Fruit fly (Drosophila melanogaster) whole organism, embryonic: ENCODE results near the gene CG32573.

Experiments used
- Bdp1 ChIP-seq: fragments of 200-800 bp; sonication (Bioruptor generic); optimal IDR thresholded peaks from 3 replicates; lab custom pipeline; 2016; ENCODE audit warnings: missing biosample characterization, missing genetic modification characterization
- Bteb2 ChIP-seq: fragments of 200-800 bp; sonication (Bioruptor generic); optimal IDR thresholded peaks from 2 replicates; lab custom pipeline; 2016; ENCODE audit warnings: missing biosample characterization, missing genetic modification characterization
- CG10147 ChIP-seq: fragments of 200-800 bp; sonication (Bioruptor generic); optimal IDR thresholded peaks from 2 replicates; lab custom pipeline; 2019; ENCODE audit warnings: missing biosample characterization, mild to moderate bottlenecking, missing genetic modification characterization, moderate library complexity
- CG10267 ChIP-seq: fragments of 200-800 bp; sonication (Bioruptor generic); optimal IDR thresholded peaks from 2 replicates; lab custom pipeline; 2018; ENCODE audit warnings: missing biosample characterization, mild to moderate bottlenecking, missing genetic modification characterization, moderate library complexity
- CG10979 ChIP-seq: fragments of 200-800 bp; sonication (Bioruptor generic); optimal IDR thresholded peaks from 2 replicates; lab custom pipeline; 2018; ENCODE audit warnings: missing biosample characterization, mild to moderate bottlenecking, missing genetic modification characterization, moderate library complexity
- CG11695 ChIP-seq: fragments of 200-800 bp; sonication (Bioruptor generic); IDR thresholded peaks from 3 replicates; pipeline ENCODE4 v1.3.6; 2022; ENCODE audit warnings: missing biosample characterization, missing genetic modification characterization
- CG11723 ChIP-seq: fragments of 200-800 bp; sonication (Bioruptor generic); optimal IDR thresholded peaks from 2 replicates; lab custom pipeline; 2017; ENCODE audit warnings: missing biosample characterization, mild to moderate bottlenecking, missing genetic modification characterization
- CG12391 ChIP-seq: fragments of 200-800 bp; sonication (Bioruptor generic); optimal IDR thresholded peaks from 3 replicates; lab custom pipeline; 2018; ENCODE audit warnings: missing biosample characterization, mild to moderate bottlenecking, missing genetic modification characterization, moderate library complexity
- CG12659 ChIP-seq: fragments of 200-800 bp; sonication (Bioruptor generic); optimal IDR thresholded peaks from 3 replicates; lab custom pipeline; 2017; ENCODE audit warnings: mild to moderate bottlenecking, missing biosample characterization, missing genetic modification reagents, missing genetic modification characterization
- CG13424 ChIP-seq: fragments of 200-800 bp; sonication (Bioruptor generic); optimal IDR thresholded peaks from 2 replicates; lab custom pipeline; 2019; ENCODE audit warnings: missing biosample characterization, mild to moderate bottlenecking, missing genetic modification characterization, moderate library complexity
- CG1647 ChIP-seq: fragments of 200-800 bp; sonication (Bioruptor generic); optimal IDR thresholded peaks from 3 replicates; lab custom pipeline; 2016; ENCODE audit warnings: missing biosample characterization, missing genetic modification characterization
- CG16815 ChIP-seq: fragments of 200-800 bp; sonication (Bioruptor generic); optimal IDR thresholded peaks from 3 replicates; lab custom pipeline; 2017; ENCODE audit warnings: missing biosample characterization, mild to moderate bottlenecking, missing genetic modification characterization
- CG17829 ChIP-seq: fragments of 200-800 bp; optimal IDR thresholded peaks from 2 replicates; lab custom pipeline; 2019; ENCODE audit warnings: missing biosample characterization, mild to moderate bottlenecking, missing genetic modification characterization, moderate library complexity
- CG18599 ChIP-seq: fragments of 200-800 bp; sonication (Bioruptor generic); optimal IDR thresholded peaks from 3 replicates; lab custom pipeline; 2017; ENCODE audit warnings: missing biosample characterization, missing genetic modification characterization, mild to moderate bottlenecking, moderate library complexity, missing genetic modification reagents
- CG2116 ChIP-seq: fragments of 200-800 bp; sonication (Bioruptor generic); optimal IDR thresholded peaks from 3 replicates; lab custom pipeline; 2018; ENCODE audit warnings: missing biosample characterization, mild to moderate bottlenecking, missing genetic modification characterization
- CG2129 ChIP-seq: fragments of 200-800 bp; sonication (Bioruptor generic); IDR thresholded peaks from 2 replicates; pipeline ENCODE4 v1.3.6; 2022; ENCODE audit warnings: missing biosample characterization, missing genetic modification characterization; ENCODE audit not compliant: partially characterized antibody
- CG30403 ChIP-seq: fragments of 200-800 bp; sonication (Bioruptor generic); optimal IDR thresholded peaks from 3 replicates; lab custom pipeline; 2016; ENCODE audit warnings: missing biosample characterization, missing genetic modification characterization
- CG33557 ChIP-seq: fragments of 200-800 bp; sonication (Bioruptor generic); optimal IDR thresholded peaks from 2 replicates; lab custom pipeline; 2019; ENCODE audit warnings: missing biosample characterization, mild to moderate bottlenecking, missing genetic modification characterization, moderate library complexity
- CG3995 ChIP-seq: fragments of 200-800 bp; sonication (Bioruptor generic); optimal IDR thresholded peaks from 3 replicates; lab custom pipeline; 2016; ENCODE audit warnings: missing biosample characterization, missing genetic modification characterization
- CG7963 ChIP-seq: fragments of 200-800 bp; sonication (Bioruptor generic); IDR thresholded peaks from 3 replicates; pipeline ENCODE4 v1.3.6; 2022; ENCODE audit warnings: missing biosample characterization, missing genetic modification characterization; ENCODE audit not compliant: partially characterized antibody
- CG9609 ChIP-seq: fragments of 200-800 bp; sonication (Bioruptor generic); optimal IDR thresholded peaks from 3 replicates; lab custom pipeline; 2016; ENCODE audit warnings: missing biosample characterization, missing genetic modification characterization
- CG9817 ChIP-seq: fragments of 200-800 bp; sonication (Bioruptor generic); optimal IDR thresholded peaks from 2 replicates; lab custom pipeline; 2018; ENCODE audit warnings: missing biosample characterization, mild to moderate bottlenecking, missing genetic modification characterization, moderate library complexity
- Dp ChIP-seq: fragments of 200-800 bp; sonication (Bioruptor generic); optimal IDR thresholded peaks from 2 replicates; lab custom pipeline; 2018; ENCODE audit warnings: missing biosample characterization, mild to moderate bottlenecking, missing genetic modification characterization, moderate library complexity
- Hr78 ChIP-seq, 2 experiments: fragments of 200-800 bp in 1 of 2; fragments of >200 bp in 1 of 2; sonication (Bioruptor generic) in 1 of 2; optimal IDR thresholded peaks; 2 replicates each; lab custom pipeline; 2017 to 2019; ENCODE audit warnings: missing biosample characterization in 2 of 2, missing genetic modification characterization in 2 of 2, mild to moderate bottlenecking in 1 of 2, moderate library complexity in 1 of 2
- MESR4 ChIP-seq: fragments of 200-800 bp; sonication (Bioruptor generic); optimal IDR thresholded peaks from 2 replicates; lab custom pipeline; 2018; ENCODE audit warnings: missing biosample characterization, mild to moderate bottlenecking, missing genetic modification characterization, moderate library complexity
- Oli ChIP-seq: fragments of 200-800 bp; sonication (Bioruptor generic); optimal IDR thresholded peaks from 2 replicates; lab custom pipeline; 2018; ENCODE audit warnings: missing biosample characterization, mild to moderate bottlenecking, missing genetic modification characterization, moderate library complexity
- Optix ChIP-seq: fragments of 200-800 bp; sonication (Bioruptor generic); IDR thresholded peaks from 3 replicates; pipeline ENCODE4 v1.3.6; 2022; ENCODE audit warnings: missing biosample characterization, missing genetic modification characterization
- Sin3A ChIP-seq: fragments of >200 bp; optimal IDR thresholded peaks from 2 replicates; lab custom pipeline; 2018
- Ssrp ChIP-seq: fragments of 200-800 bp; sonication (Bioruptor generic); optimal IDR thresholded peaks from 2 replicates; lab custom pipeline; 2018; ENCODE audit warnings: missing biosample characterization, mild to moderate bottlenecking, missing genetic modification characterization, moderate library complexity
- TFAM ChIP-seq: fragments of 200-800 bp; sonication (Bioruptor generic); optimal IDR thresholded peaks from 2 replicates; lab custom pipeline; 2017; ENCODE audit warnings: missing biosample characterization, missing genetic modification characterization, inconsistent platforms
- Usf ChIP-seq: fragments of 200-800 bp; sonication (Bioruptor generic); optimal IDR thresholded peaks from 2 replicates; lab custom pipeline; 2017; ENCODE audit warnings: missing genotype, missing biosample characterization, missing genetic modification characterization
- Vsx1 ChIP-seq: fragments of 200-800 bp; sonication (Bioruptor generic); optimal IDR thresholded peaks from 2 replicates; lab custom pipeline; 2017; ENCODE audit warnings: missing biosample characterization, mild to moderate bottlenecking, missing genetic modification characterization, missing genetic modification reagents
- al ChIP-seq: fragments of 200-800 bp; sonication (Bioruptor generic); IDR thresholded peaks from 2 replicates; pipeline ENCODE4 v1.3.6; 2022; ENCODE audit warnings: missing biosample characterization, missing genetic modification characterization
- chn ChIP-seq: fragments of 200-800 bp; sonication (Bioruptor generic); optimal IDR thresholded peaks from 2 replicates; lab custom pipeline; 2016; ENCODE audit warnings: missing biosample characterization, missing genetic modification characterization
- cwo ChIP-seq: fragments of 200-800 bp; sonication (Bioruptor generic); optimal IDR thresholded peaks from 3 replicates; lab custom pipeline; 2017; ENCODE audit warnings: missing biosample characterization, missing genetic modification characterization, mild to moderate bottlenecking, moderate library complexity, missing genetic modification reagents
- gro ChIP-seq: fragments of 200-800 bp; sonication (Bioruptor generic); optimal IDR thresholded peaks from 2 replicates; lab custom pipeline; 2016; ENCODE audit warnings: missing biosample characterization, missing genetic modification characterization
- knrl ChIP-seq: fragments of 200-800 bp; sonication (Bioruptor generic); IDR thresholded peaks from 3 replicates; pipeline ENCODE4 v1.3.6; 2022; ENCODE audit warnings: missing biosample characterization, missing genetic modification characterization; ENCODE audit not compliant: partially characterized antibody
- lilli ChIP-seq: fragments of 200-800 bp; sonication (Bioruptor generic); optimal IDR thresholded peaks from 3 replicates; lab custom pipeline; 2016; ENCODE audit warnings: missing biosample characterization, missing genetic modification characterization
- mirr ChIP-seq: fragments of 200-800 bp; sonication (Bioruptor generic); optimal IDR thresholded peaks from 3 replicates; lab custom pipeline; 2018; ENCODE audit warnings: missing biosample characterization, mild to moderate bottlenecking, missing genetic modification characterization
- nau ChIP-seq: fragments of 200-800 bp; sonication (Bioruptor generic); optimal IDR thresholded peaks from 3 replicates; lab custom pipeline; 2017; ENCODE audit warnings: missing biosample characterization, mild to moderate bottlenecking, missing genetic modification characterization, missing genetic modification reagents
- peb ChIP-seq: fragments of 200-800 bp; sonication (Bioruptor generic); IDR thresholded peaks from 2 replicates; pipeline ENCODE4 v1.3.6; 2022; ENCODE audit warnings: missing biosample characterization, missing genetic modification characterization
- pnt ChIP-seq: fragments of 200-800 bp; sonication (Bioruptor generic); optimal IDR thresholded peaks from 3 replicates; lab custom pipeline; 2016; ENCODE audit warnings: missing biosample characterization, missing genetic modification characterization
- repo ChIP-seq: fragments of 200-800 bp; sonication (Bioruptor generic); optimal IDR thresholded peaks from 2 replicates; lab custom pipeline; 2016; ENCODE audit warnings: missing biosample characterization, missing genetic modification characterization
- sob ChIP-seq: fragments of 200-800 bp; sonication (Bioruptor generic); IDR thresholded peaks from 2 replicates; pipeline ENCODE4 v1.3.6; 2022; ENCODE audit warnings: missing biosample characterization, missing genetic modification characterization
- sqz ChIP-seq: fragments of 200-800 bp; sonication (Bioruptor generic); optimal IDR thresholded peaks from 3 replicates; lab custom pipeline; 2018; ENCODE audit warnings: missing biosample characterization, mild to moderate bottlenecking, missing genetic modification characterization
- ssp ChIP-seq: fragments of 200-800 bp; sonication (Bioruptor generic); IDR thresholded peaks from 2 replicates; pipeline ENCODE4 v1.3.6; 2022; ENCODE audit warnings: missing biosample characterization, missing genetic modification characterization
- stc ChIP-seq: fragments of 200-800 bp; sonication (Bioruptor generic); IDR thresholded peaks from 2 replicates; pipeline ENCODE4 v1.3.6; 2022; ENCODE audit warnings: missing biosample characterization, missing genetic modification characterization
- toy ChIP-seq: fragments of 200-800 bp; sonication (Bioruptor generic); IDR thresholded peaks from 2 replicates; pipeline ENCODE4 v1.3.6; 2022; ENCODE audit warnings: missing biosample characterization, missing genetic modification characterization
- trh ChIP-seq: fragments of 200-800 bp; sonication (Bioruptor generic); optimal IDR thresholded peaks from 2 replicates; lab custom pipeline; 2016; ENCODE audit warnings: missing biosample characterization, missing genetic modification characterization
- vvl ChIP-seq: fragments of 200-800 bp; sonication (Bioruptor generic); IDR thresholded peaks from 2 replicates; pipeline ENCODE4 v1.3.6; 2022; ENCODE audit warnings: missing biosample characterization, missing genetic modification characterization

The CG32573 gene

DNA sequence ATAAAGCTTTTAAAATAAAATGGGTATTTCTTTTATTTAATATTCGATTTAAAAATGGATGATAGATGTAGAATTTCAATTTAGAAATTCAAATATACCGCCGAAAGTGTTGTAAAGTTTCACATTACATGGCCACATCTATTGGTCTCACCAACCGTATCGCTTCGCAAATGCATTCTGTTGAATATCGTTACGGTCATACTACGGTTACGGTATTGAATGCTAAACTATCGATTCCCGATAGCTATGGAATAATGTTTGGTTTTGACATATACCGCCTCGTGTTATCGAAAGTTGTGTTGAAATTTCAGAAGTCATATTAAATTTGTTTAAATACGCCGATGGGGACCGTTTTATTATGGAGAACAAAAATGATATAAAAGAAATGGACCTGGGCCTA, at the start of gene CG32573, which contains the start of gene CG42512:
CG32573 (plus strand) TSS at position 279 of the 400 bp plus-strand sequence.
CG42512 (plus strand) TSS at position 279 of the 400 bp plus-strand sequence.
- TF ChIP-seq toy, result no peak
- peak; percentile 43 for TF ChIP-seq CG12659 (GFP tag; lab: Kevin White, UChicago)
- no peak for TF ChIP-seq nau (GFP tag; lab: Kevin White, UChicago)
- TF ChIP-seq cwo, result no peak
- no peak for TF ChIP-seq Bteb2 (GFP tag; lab: Kevin White, UChicago)
- peak; percentile 16 for TF ChIP-seq CG17829 (tag; lab: Kevin White, UChicago)
- TF ChIP-seq CG3995 (GFP tag; lab: Kevin White, UChicago), result peak; percentile 26
- TF ChIP-seq CG30403 (GFP tag; lab: Kevin White, UChicago), result no peak
- TF ChIP-seq CG11723 (GFP tag; lab: Kevin White, UChicago), result no peak
- peak; percentile 11 for TF ChIP-seq CG1647 (GFP tag; lab: Kevin White, UChicago)
- no peak for TF ChIP-seq CG9817
- peak; percentile 23 for TF ChIP-seq CG12391 (tag; lab: Kevin White, UChicago)
- TF ChIP-seq CG10267, result peak; percentile 91
- TF ChIP-seq Usf, result no peak
- no peak for TF ChIP-seq Bdp1 (GFP tag; lab: Kevin White, UChicago)
- peak; percentile 95 for TF ChIP-seq Dp (GFP tag; lab: Kevin White, UChicago)
- peak; percentile 71 for TF ChIP-seq CG2116 (GFP tag; lab: Kevin White, UChicago)
- no peak for TF ChIP-seq Optix (GFP tag; lab: Robert Waterston, UW)
- no peak for TF ChIP-seq gro (GFP tag; lab: Kevin White, UChicago)
- TF ChIP-seq pnt (GFP tag; lab: Kevin White, UChicago), result no peak
- no peak for TF ChIP-seq CG16815
- no peak for TF ChIP-seq ssp (GFP tag; lab: Robert Waterston, UW)
- no peak for TF ChIP-seq Ssrp (tag; lab: Kevin White, UChicago)
- TF ChIP-seq CG10147, result no peak
- no peak for TF ChIP-seq Hr78 (GFP tag; optimal IDR thresholded peaks at IDR 0.05; lab: Kevin White, UChicago)
- no peak for TF ChIP-seq Sin3A (lab: Kevin White, UChicago)
- no peak for TF ChIP-seq TFAM (GFP tag; lab: Kevin White, UChicago)
- TF ChIP-seq peb (GFP tag; lab: Robert Waterston, UW), result no peak
- TF ChIP-seq CG7963, result peak; percentile 69
- TF ChIP-seq trh, result no peak
- TF ChIP-seq CG10979 (tag; lab: Kevin White, UChicago), result no peak
- no peak for TF ChIP-seq Oli (tag; lab: Kevin White, UChicago)
- no peak for TF ChIP-seq CG11695 (GFP tag; lab: Robert Waterston, UW)
- no peak for TF ChIP-seq CG13424 (tag; lab: Kevin White, UChicago)
- TF ChIP-seq knrl (GFP tag; lab: Robert Waterston, UW), result peak; percentile 40; the same call in 1 of the 3 replicates
- no peak for TF ChIP-seq lilli
- no peak for TF ChIP-seq repo (GFP tag; lab: Kevin White, UChicago)
- peak; percentile 11 for TF ChIP-seq MESR4 (GFP tag; lab: Kevin White, UChicago)
- no peak for TF ChIP-seq vvl (GFP tag; lab: Robert Waterston, UW)
- no peak for TF ChIP-seq CG9609
- TF ChIP-seq stc, result no peak
- peak; percentile 42 for TF ChIP-seq CG2129
- TF ChIP-seq sqz (GFP tag; lab: Kevin White, UChicago), result no peak
- TF ChIP-seq chn, result no peak
- 0 out of 2 replicates have a peak, but pooled peaks have one; percentile 23 for TF ChIP-seq sob (GFP tag; lab: Robert Waterston, UW)
- TF ChIP-seq Vsx1 (GFP tag; lab: Kevin White, UChicago), result no peak
- TF ChIP-seq CG33557 (GFP tag; lab: Kevin White, UChicago), result no peak
- TF ChIP-seq mirr, result peak; percentile 7
- TF ChIP-seq al (GFP tag; lab: Robert Waterston, UW), result no peak
- no peak for TF ChIP-seq CG18599
